Worm (Caenorhabditis elegans): Measurements from ENCODE around the gene Y81G3A.4.

Y81G3A.4 gene

DNA sequence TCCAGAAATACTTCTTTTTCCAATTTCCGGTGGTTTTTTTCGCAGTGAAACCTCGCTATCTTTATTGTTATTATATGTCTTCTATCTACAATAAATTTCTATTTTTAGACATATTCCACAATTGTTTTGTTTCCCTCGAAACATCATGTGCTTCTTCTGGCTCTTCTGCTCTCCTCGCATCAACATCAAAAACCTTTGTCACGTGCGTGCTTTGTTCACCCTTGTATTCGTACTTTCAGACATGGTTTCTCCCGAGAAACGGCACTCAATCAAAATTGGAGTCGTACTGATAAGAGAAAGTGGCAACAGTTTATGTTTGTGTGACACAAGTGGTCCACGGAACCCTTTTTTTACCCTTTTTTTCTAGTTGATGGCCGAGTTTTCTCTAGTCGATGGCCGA, 13.5 kb upstream of the Y81G3A.4 start (continued):
- TF ChIP-seq F49E8.2 (tag; optimal IDR thresholded peaks at IDR 0.05; ENCODE audit: borderline replicate concordance) (no peak), arid-1 (GFP tag; conservative IDR thresholded peaks at IDR 0.05) (no peak), unc-130 (GFP tag; optimal IDR thresholded peaks at IDR 0.05) (no peak), unc-62 (GFP tag; optimal IDR thresholded peaks at IDR 0.05 in 1 of 2) (peak in 1 of 2 experiments; percentile 92), unc-62 (tag; optimal IDR thresholded peaks at IDR 0.05) (no peak), nhr-25 (tag; optimal IDR thresholded peaks at IDR 0.05; ENCODE audit: borderline replicate concordance, insufficient read depth) (no peak), dpl-1 (GFP tag; optimal IDR thresholded peaks at IDR 0.05) (no peak), lin-38 (GFP tag; IDR thresholded peaks at IDR 0.05) (peak; percentile 11; the same call in 1 of the 2 replicates), zfp-2 (tag; optimal IDR thresholded peaks at IDR 0.05) (no peak), tag-97 (GFP tag; IDR thresholded peaks at IDR 0.05) (no peak), nhr-41 (GFP tag; IDR thresholded peaks at IDR 0.05) (no peak), ceh-32 (tag; optimal IDR thresholded peaks at IDR 0.05; ENCODE audit: poor library complexity) (no peak), ceh-62 (tag; optimal IDR thresholded peaks at IDR 0.05) (no peak), lin-13 (GFP tag; optimal IDR thresholded peaks at IDR 0.05) (peak; percentile 9), nhr-102 (tag; optimal IDR thresholded peaks at IDR 0.05) (peak; percentile 80), skn-1 (tag; optimal IDR thresholded peaks at IDR 0.05) (no peak), ceh-20 (GFP tag; IDR thresholded peaks at IDR 0.05) (peak; percentile 71), R02D3.7 (tag; optimal IDR thresholded peaks at IDR 0.05) (no peak), hif-1 (tag; optimal IDR thresholded peaks at IDR 0.05) (peak in 1 of 2 experiments; percentile 27), saeg-2 (GFP tag; IDR thresholded peaks at IDR 0.05) (peak; percentile 15; the same call in 1 of the 2 replicates), zfp-3 (GFP tag; conservative IDR thresholded peaks at IDR 0.05) (0 out of 2 replicates have a peak, but pooled peaks have one; percentile 39), hmg-1.1 (GFP tag; IDR thresholded peaks at IDR 0.05) (no peak), ama-1 (optimal IDR thresholded peaks at IDR 0.05) (no peak), ces-1 (GFP tag; optimal IDR thresholded peaks at IDR 0.05) (no peak), hlh-11 (tag; optimal IDR thresholded peaks at IDR 0.05) (peak; percentile 90), attf-4 (tag; optimal IDR thresholded peaks at IDR 0.05) (no peak), lin-1 (GFP tag; IDR thresholded peaks at IDR 0.05) (peak; percentile 86), dmd-8 (GFP tag; IDR thresholded peaks at IDR 0.05) (no peak), dve-1 (tag; optimal IDR thresholded peaks at IDR 0.05; ENCODE audit: insufficient read depth) (peak; percentile 94), sdz-12 (GFP tag; optimal IDR thresholded peaks at IDR 0.05) (no peak), ztf-7 (tag; optimal IDR thresholded peaks at IDR 0.05) (no peak)

DNA sequence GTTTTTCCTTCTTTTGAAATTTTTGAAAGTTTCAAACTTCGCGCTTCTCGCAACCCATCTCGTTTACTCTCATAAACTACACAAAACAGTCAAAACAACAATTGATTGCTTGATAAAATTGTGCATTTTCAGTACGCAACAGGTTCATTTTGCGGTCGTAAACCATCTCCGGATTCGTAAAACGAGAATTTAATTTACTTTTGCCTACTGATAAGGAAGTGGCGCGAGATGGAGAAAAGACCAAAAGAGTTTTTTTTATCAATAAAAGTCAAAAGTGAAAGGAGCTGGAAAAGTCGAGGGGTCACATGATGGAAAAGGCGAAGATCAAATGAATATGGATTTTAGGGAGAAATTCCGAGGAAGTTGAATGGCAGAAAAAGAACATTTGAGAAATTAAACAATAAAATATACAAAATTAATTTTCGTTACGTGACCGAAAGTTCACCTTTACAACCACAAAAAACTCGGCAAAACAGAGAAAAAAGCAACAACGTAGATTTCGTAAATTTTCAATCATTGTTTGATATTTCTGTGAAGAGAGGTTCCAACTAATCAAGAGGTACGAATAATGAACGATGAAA, 12.3 kb upstream of the Y81G3A.4 start, which contains the start of gene F42G4.6:
Gene F42G4.6, plus strand, starts transcription at position 531 of the 581 bp plus-strand sequence.
- TF ChIP-seq dpl-1 (GFP tag; optimal IDR thresholded peaks at IDR 0.05) (no peak), Y5F2A.4 (GFP tag; optimal IDR thresholded peaks at IDR 0.05) (no peak), skn-1 (tag; optimal IDR thresholded peaks at IDR 0.05) (no peak), ctbp-1 (GFP tag; IDR thresholded peaks at IDR 0.05) (no peak), dmd-6 (GFP tag; IDR thresholded peaks at IDR 0.05) (peak; percentile 84), egl-43 (GFP tag; IDR thresholded peaks at IDR 0.05) (no peak), ztf-11 (tag; optimal IDR thresholded peaks at IDR 0.05) (no peak), lin-13 (GFP tag; optimal IDR thresholded peaks at IDR 0.05) (peak; percentile 27), tra-1 (GFP tag; IDR thresholded peaks at IDR 0.05) (peak; percentile 75), arid-1 (GFP tag; conservative IDR thresholded peaks at IDR 0.05) (no peak), nhr-25 (tag; optimal IDR thresholded peaks at IDR 0.05; ENCODE audit: borderline replicate concordance, insufficient read depth) (no peak), ceh-20 (GFP tag; IDR thresholded peaks at IDR 0.05) (0 out of 2 replicates have a peak, but pooled peaks have one; percentile 20), zag-1 (tag; optimal IDR thresholded peaks at IDR 0.05) (no peak), Y75B8A.6 (GFP tag; IDR thresholded peaks at IDR 0.05) (no peak), lsy-2 (tag; optimal IDR thresholded peaks at IDR 0.05) (no peak), dve-1 (tag; optimal IDR thresholded peaks at IDR 0.05; ENCODE audit: insufficient read depth) (peak; percentile 88), mdl-1 (tag; optimal IDR thresholded peaks at IDR 0.05) (no peak), ceh-44 (GFP tag; IDR thresholded peaks at IDR 0.05) (no peak), snpc-4 (tag; optimal IDR thresholded peaks at IDR 0.05) (no peak), rbr-2 (tag; optimal IDR thresholded peaks at IDR 0.05) (no peak), T20F7.1 (GFP tag; optimal IDR thresholded peaks at IDR 0.05) (no peak), hlh-30 (tag; optimal IDR thresholded peaks at IDR 0.05; ENCODE audit: insufficient read depth) (peak; percentile 33), madf-9 (GFP tag; conservative IDR thresholded peaks at IDR 0.05) (no peak), dmd-8 (GFP tag; IDR thresholded peaks at IDR 0.05) (no peak), nhr-77 (tag; optimal IDR thresholded peaks at IDR 0.05) (peak; percentile 36), php-3 (GFP tag; IDR thresholded peaks at IDR 0.05) (peak; percentile 97)

Data from whole organism, L4 larva.